Worm (Caenorhabditis elegans) whole organism, L1 larva: ENCODE measurements around the gene sra-29.
A peak's percentile ranks its signal among the peaks of the same experiment; 100 is the strongest.

Source experiments
- C16A3.4 ChIP-seq: fragments of 150-350 bp; optimal IDR thresholded peaks from 2 replicates; lab custom pipeline; 2014; ENCODE audit warnings: missing biosample characterization, missing genetic modification characterization
- C34B4.2 ChIP-seq: sonication (generic microtip); optimal IDR thresholded peaks from 2 replicates; lab custom pipeline; 2017; ENCODE audit warnings: mild to moderate bottlenecking, missing genetic modification characterization, missing compliant biosample characterization
- alr-1 ChIP-seq: fragments of 200-800 bp; sonication (Bioruptor generic); optimal IDR thresholded peaks from 2 replicates; lab custom pipeline; 2018; ENCODE audit warnings: borderline replicate concordance, mild to moderate bottlenecking, missing genetic modification characterization, missing compliant biosample characterization
- blmp-1 ChIP-seq: fragments of 150-350 bp; optimal IDR thresholded peaks from 2 replicates; lab custom pipeline; 2014; ENCODE audit warnings: missing biosample characterization, missing genetic modification characterization
- ceh-90 ChIP-seq: sonication (generic microtip); optimal IDR thresholded peaks from 2 replicates; lab custom pipeline; 2016; ENCODE audit warnings: missing genetic modification characterization, missing compliant biosample characterization
- dpl-1 ChIP-seq, 3 experiments: fragments of 150-350 bp in 2 of 3; sonication (generic microtip) in 1 of 3; optimal IDR thresholded peaks; 2 replicates each; lab custom pipeline; 2014 to 2017; ENCODE audit warnings: missing biosample characterization in 3 of 3, missing genetic modification characterization in 3 of 3, missing genetic modification reagents in 3 of 3
- dsc-1 ChIP-seq: sonication (generic microtip); optimal IDR thresholded peaks from 2 replicates; lab custom pipeline; 2016; ENCODE audit warnings: mild to moderate bottlenecking, missing genetic modification characterization, missing compliant biosample characterization
- efl-1 ChIP-seq, 4 experiments: fragments of 150-350 bp; optimal IDR thresholded peaks in 3 of 4; peaks in 1 of 4; 1 replicate in 1 of 4; 2 replicates in 3 of 4; lab custom pipeline; 2014; ENCODE audit warnings: missing biosample characterization in 2 of 4, missing genetic modification characterization in 2 of 4, missing genetic modification reagents in 2 of 4
- egl-13 ChIP-seq: sonication (generic microtip); optimal IDR thresholded peaks from 2 replicates; lab custom pipeline; 2016; ENCODE audit warnings: missing genotype, missing genetic modification reagents, missing genetic modification characterization, missing compliant biosample characterization
- egl-27 ChIP-seq, 2 experiments: fragments of 150-350 bp in 1 of 2; sonication (generic microtip); optimal IDR thresholded peaks; 3 replicates each; lab custom pipeline; 2017 to 2018; ENCODE audit warnings: missing biosample characterization in 2 of 2, missing genetic modification characterization in 2 of 2, missing genetic modification reagents in 2 of 2
- elt-2 ChIP-seq: sonication (generic microtip); optimal IDR thresholded peaks from 2 replicates; lab custom pipeline; 2016; ENCODE audit warnings: missing genetic modification characterization, mild to moderate bottlenecking, inconsistent platforms, missing compliant biosample characterization, missing genetic modification reagents
- elt-3 ChIP-seq, 6 experiments: fragments of 150-350 bp in 1 of 6; sonication (generic microtip); optimal IDR thresholded peaks; 2 replicates each; lab custom pipeline; 2017 to 2018; ENCODE audit warnings: missing biosample characterization in 6 of 6, missing genetic modification characterization in 6 of 6, inconsistent platforms in 1 of 6
- fkh-4 ChIP-seq: sonication (generic microtip); optimal IDR thresholded peaks from 2 replicates; lab custom pipeline; 2016; ENCODE audit warnings: missing compliant biosample characterization, missing genetic modification characterization, borderline replicate concordance
- fos-1 ChIP-seq: fragments of 150-350 bp; optimal IDR thresholded peaks from 2 replicates; lab custom pipeline; 2014; ENCODE audit warnings: missing biosample characterization, missing genetic modification characterization
- grh-1 ChIP-seq: fragments of 200-800 bp; sonication (Bioruptor generic); IDR thresholded peaks from 2 replicates; pipeline ENCODE4 v1.3.6; 2022; ENCODE audit warnings: missing genetic modification reagents, missing genetic modification characterization, missing compliant biosample characterization
- hlh-17 ChIP-seq: fragments of 200-800 bp; sonication (Bioruptor generic); optimal IDR thresholded peaks from 2 replicates; lab custom pipeline; 2018; ENCODE audit warnings: missing genetic modification characterization, mild to moderate bottlenecking, missing compliant biosample characterization, moderate library complexity, borderline replicate concordance
- irx-1 ChIP-seq: sonication (generic microtip); optimal IDR thresholded peaks from 2 replicates; lab custom pipeline; 2016; ENCODE audit warnings: missing genetic modification characterization, missing compliant biosample characterization
- isw-1 ChIP-seq: fragments of 200-800 bp; sonication (Bioruptor generic); IDR thresholded peaks from 2 replicates; pipeline ENCODE4 v1.3.6; 2022; ENCODE audit warnings: missing genetic modification characterization, missing compliant biosample characterization
- lin-13 ChIP-seq: fragments of 150-350 bp; optimal IDR thresholded peaks from 2 replicates; lab custom pipeline; 2014; ENCODE audit warnings: missing biosample characterization, missing genetic modification reagents, missing genetic modification characterization
- lin-14 ChIP-seq: fragments of 200-800 bp; sonication (Bioruptor generic); optimal IDR thresholded peaks from 2 replicates; lab custom pipeline; 2018; ENCODE audit warnings: mild to moderate bottlenecking, missing genetic modification characterization, moderate library complexity, missing compliant biosample characterization
- lin-15B ChIP-seq: fragments of 150-350 bp; sonication (generic microtip); optimal IDR thresholded peaks from 3 replicates; lab custom pipeline; 2014; ENCODE audit warnings: missing biosample characterization, missing genetic modification characterization
- lin-35 ChIP-seq, 2 experiments: fragments of 150-350 bp; optimal IDR thresholded peaks; 2 replicates each; lab custom pipeline; 2014; ENCODE audit warnings: missing biosample characterization in 2 of 2, missing genetic modification characterization in 2 of 2, missing genetic modification reagents in 2 of 2
- lir-3 ChIP-seq: sonication (generic microtip); optimal IDR thresholded peaks from 2 replicates; lab custom pipeline; 2016; ENCODE audit warnings: mild to moderate bottlenecking, missing genetic modification characterization, moderate library complexity, missing compliant biosample characterization; ENCODE audit not compliant: poor library complexity
- lsy-2 ChIP-seq, 2 experiments: fragments of 150-350 bp; optimal IDR thresholded peaks; 2 replicates each; lab custom pipeline; 2014; ENCODE audit warnings: missing biosample characterization in 2 of 2, missing genetic modification characterization in 2 of 2
- mab-9 ChIP-seq: fragments of 200-800 bp; sonication (Bioruptor generic); IDR thresholded peaks from 2 replicates; pipeline ENCODE4 v1.3.6; 2022; ENCODE audit warnings: missing genetic modification reagents, missing genetic modification characterization, missing compliant biosample characterization
- nhr-11 ChIP-seq: fragments of 150-350 bp; optimal IDR thresholded peaks from 2 replicates; lab custom pipeline; 2014; ENCODE audit warnings: missing biosample characterization, missing genetic modification characterization
- nhr-19 ChIP-seq: fragments of 200-800 bp; sonication (Bioruptor generic); conservative IDR thresholded peaks from 2 replicates; pipeline ENCODE4 v1.3.6; 2022; ENCODE audit warnings: missing genetic modification characterization, missing compliant biosample characterization
- nhr-20 ChIP-seq: sonication (generic microtip); optimal IDR thresholded peaks from 2 replicates; lab custom pipeline; 2016; ENCODE audit warnings: mild to moderate bottlenecking, missing genetic modification characterization, missing compliant biosample characterization
- nhr-237 ChIP-seq: fragments of 150-350 bp; optimal IDR thresholded peaks from 2 replicates; lab custom pipeline; 2014; ENCODE audit warnings: missing biosample characterization, missing genetic modification characterization
- nhr-47 ChIP-seq: sonication (generic microtip); optimal IDR thresholded peaks from 2 replicates; lab custom pipeline; 2016; ENCODE audit warnings: mild to moderate bottlenecking, missing genetic modification characterization, moderate library complexity, missing compliant biosample characterization
- nhr-71 ChIP-seq: sonication (generic microtip); optimal IDR thresholded peaks from 2 replicates; lab custom pipeline; 2016; ENCODE audit warnings: mild to moderate bottlenecking, missing genetic modification characterization, moderate library complexity, missing compliant biosample characterization
- nhr-76 ChIP-seq: sonication (generic microtip); optimal IDR thresholded peaks from 2 replicates; lab custom pipeline; 2017; ENCODE audit warnings: missing biosample characterization, missing genetic modification characterization
- nhr-77 ChIP-seq: fragments of 150-350 bp; optimal IDR thresholded peaks from 2 replicates; lab custom pipeline; 2014; ENCODE audit warnings: missing biosample characterization, missing genetic modification characterization
- nhr-85 ChIP-seq: sonication (generic microtip); peaks from one replicate; lab custom pipeline; 2016; ENCODE audit warnings: missing genetic modification characterization, inconsistent platforms, missing compliant biosample characterization
- nhr-90 ChIP-seq: sonication (generic microtip); optimal IDR thresholded peaks from 2 replicates; lab custom pipeline; 2016; ENCODE audit warnings: mild to moderate bottlenecking, missing genetic modification characterization, missing compliant biosample characterization; ENCODE audit not compliant: poor library complexity
- pag-3 ChIP-seq: sonication (generic microtip); optimal IDR thresholded peaks from 2 replicates; lab custom pipeline; 2017; ENCODE audit warnings: missing genetic modification characterization, mild to moderate bottlenecking, missing compliant biosample characterization, antibody characterized with exemption, borderline replicate concordance; ENCODE audit not compliant: insufficient read depth
- pqm-1 ChIP-seq: sonication (generic microtip); optimal IDR thresholded peaks from 3 replicates; lab custom pipeline; 2017; ENCODE audit warnings: missing biosample characterization, missing genetic modification characterization
- rnt-1 ChIP-seq: sonication (generic microtip); optimal IDR thresholded peaks from 2 replicates; lab custom pipeline; 2016; ENCODE audit warnings: mild to moderate bottlenecking, missing genetic modification characterization, moderate library complexity, missing compliant biosample characterization
- snpc-4 ChIP-seq: fragments of 150-350 bp; optimal IDR thresholded peaks from 2 replicates; lab custom pipeline; 2014; ENCODE audit warnings: missing biosample characterization, missing genetic modification characterization
- snu-23 ChIP-seq: sonication (generic microtip); optimal IDR thresholded peaks from 2 replicates; lab custom pipeline; 2016; ENCODE audit warnings: missing genetic modification characterization, missing compliant biosample characterization
- sup-37 ChIP-seq: fragments of 200-800 bp; sonication (Bioruptor generic); optimal IDR thresholded peaks from 2 replicates; lab custom pipeline; 2018; ENCODE audit warnings: mild to moderate bottlenecking, missing genetic modification characterization, missing compliant biosample characterization
- swsn-7 ChIP-seq: sonication (generic microtip); optimal IDR thresholded peaks from 2 replicates; lab custom pipeline; 2016; ENCODE audit warnings: missing genetic modification characterization, missing compliant biosample characterization
- tbx-2 ChIP-seq: sonication (generic microtip); optimal IDR thresholded peaks from 2 replicates; lab custom pipeline; 2016; ENCODE audit warnings: missing genetic modification characterization, missing compliant biosample characterization
- tlp-1 ChIP-seq: fragments of 150-350 bp; optimal IDR thresholded peaks from 2 replicates; lab custom pipeline; 2014; ENCODE audit warnings: missing biosample characterization, missing genetic modification characterization
- unc-130 ChIP-seq: fragments of 150-350 bp; optimal IDR thresholded peaks from 2 replicates; lab custom pipeline; 2017; ENCODE audit warnings: missing biosample characterization, missing genetic modification characterization, inconsistent platforms
- unc-86 ChIP-seq: sonication (generic microtip); optimal IDR thresholded peaks from 2 replicates; lab custom pipeline; 2016; ENCODE audit warnings: missing genetic modification characterization, missing compliant biosample characterization
- unc-98 ChIP-seq: fragments of 200-800 bp; sonication (Bioruptor generic); IDR thresholded peaks from 2 replicates; pipeline ENCODE4 v1.3.6; 2022; ENCODE audit warnings: missing genetic modification characterization, missing compliant biosample characterization
- xbp-1 ChIP-seq: sonication (generic microtip); optimal IDR thresholded peaks from 2 replicates; lab custom pipeline; 2016; ENCODE audit warnings: missing genetic modification characterization, missing compliant biosample characterization
- zag-1 ChIP-seq: fragments of 150-350 bp; optimal IDR thresholded peaks from 2 replicates; lab custom pipeline; 2014; ENCODE audit warnings: missing biosample characterization, missing genetic modification characterization
- zip-4 ChIP-seq: fragments of 200-800 bp; sonication (Bioruptor generic); optimal IDR thresholded peaks from 2 replicates; lab custom pipeline; 2018; ENCODE audit warnings: mild to moderate bottlenecking, missing genetic modification characterization, moderate library complexity, missing compliant biosample characterization
- ztf-11 ChIP-seq, 2 experiments: sonication (generic microtip); optimal IDR thresholded peaks; 2 replicates each; lab custom pipeline; 2016 to 2017; ENCODE audit warnings: missing genetic modification characterization in 2 of 2, missing biosample characterization in 1 of 2, missing compliant biosample characterization in 1 of 2

sra-29 gene

ce11 chrII:6609315-6609842 is 33.8 kb upstream of the sra-29 start, which contains the start of gene epg-5:
TSS of gene epg-5 (minus strand) at chrII:6609365.
- no peak for TF ChIP-seq fos-1 (tag; lab: Kevin White, UChicago)
- peak; percentile 42 to 54 for TF ChIP-seq efl-1 (optimal IDR thresholded peaks at IDR 0.05; lab: Kevin White, UChicago)
- TF ChIP-seq efl-1 (GFP tag; optimal IDR thresholded peaks at IDR 0.05 in 1 of 2; lab: Kevin White, UChicago) = peak; percentile 53 to 80
- no peak for TF ChIP-seq fkh-4 (tag; lab: Kevin White, UChicago)
- TF ChIP-seq xbp-1 = no peak
- no peak for TF ChIP-seq nhr-11 (tag; lab: Kevin White, UChicago)
- peak; percentile 57 to 60 for TF ChIP-seq lin-35 (GFP tag; optimal IDR thresholded peaks at IDR 0.05; lab: Kevin White, UChicago)
- TF ChIP-seq unc-98 (GFP tag; lab: Robert Waterston, UW) = no peak
- no peak for TF ChIP-seq C34B4.2 (tag; lab: Kevin White, UChicago)
- no peak for TF ChIP-seq egl-13 (tag; lab: Kevin White, UChicago)
- no peak for TF ChIP-seq lin-13
- peak; percentile 8 for TF ChIP-seq nhr-47
- TF ChIP-seq nhr-77 (tag; lab: Kevin White, UChicago) = no peak
- no peak for TF ChIP-seq unc-86
- TF ChIP-seq egl-27 (tag; optimal IDR thresholded peaks at IDR 0.05; lab: Kevin White, UChicago) = no peak
- no peak for TF ChIP-seq mab-9
- peak; percentile 49 for TF ChIP-seq snu-23 (GFP tag; lab: Kevin White, UChicago)
- peak; percentile 8 for TF ChIP-seq tbx-2 (tag; lab: Kevin White, UChicago)
- TF ChIP-seq ceh-90 = no peak
- TF ChIP-seq elt-2 (tag; lab: Kevin White, UChicago) = peak; percentile 11
- no peak for TF ChIP-seq nhr-237 (tag; lab: Kevin White, UChicago)
- no peak for TF ChIP-seq nhr-76 (tag; lab: Kevin White, UChicago)
- TF ChIP-seq nhr-19 (GFP tag; lab: Robert Waterston, UW) = no peak
- no peak for TF ChIP-seq unc-130 (tag; lab: Kevin White, UChicago)
- no peak for TF ChIP-seq pag-3 (tag; lab: Kevin White, UChicago)
- no peak for TF ChIP-seq zip-4 (GFP tag; lab: Kevin White, UChicago)
- TF ChIP-seq lin-14 (GFP tag; lab: Kevin White, UChicago) = peak; percentile 60
- no peak for TF ChIP-seq alr-1 (tag; lab: Kevin White, UChicago)
- TF ChIP-seq lir-3 (tag; lab: Kevin White, UChicago) = no peak
- no peak for TF ChIP-seq isw-1 (GFP tag; lab: Robert Waterston, UW)
- TF ChIP-seq hlh-17 (GFP tag; lab: Kevin White, UChicago) = no peak
- no peak for TF ChIP-seq elt-3 (tag; optimal IDR thresholded peaks at IDR 0.05; lab: Kevin White, UChicago)
- no peak for TF ChIP-seq sup-37 (GFP tag; lab: Kevin White, UChicago)
- TF ChIP-seq irx-1 (tag; lab: Kevin White, UChicago) = no peak
- TF ChIP-seq lsy-2 (tag; optimal IDR thresholded peaks at IDR 0.05; lab: Kevin White, UChicago) = peak; percentile 41 to 57
- TF ChIP-seq ztf-11 (tag; optimal IDR thresholded peaks at IDR 0.05; lab: Kevin White, UChicago) = no peak
- no peak for TF ChIP-seq tlp-1 (tag; lab: Kevin White, UChicago)
- TF ChIP-seq lin-15B (tag; lab: Kevin White, UChicago) = no peak
- no peak for TF ChIP-seq snpc-4 (tag; lab: Kevin White, UChicago)
- TF ChIP-seq rnt-1 (tag; lab: Kevin White, UChicago) = peak; percentile 31
- TF ChIP-seq nhr-71 (tag; lab: Kevin White, UChicago) = peak; percentile 38
- TF ChIP-seq nhr-85 (tag; lab: Kevin White, UChicago) = no peak
- TF ChIP-seq swsn-7 (tag; lab: Kevin White, UChicago) = no peak
- peak in 2 of 3 experiments; percentile 46 to 54 for TF ChIP-seq dpl-1 (GFP tag; optimal IDR thresholded peaks at IDR 0.05; lab: Kevin White, UChicago)
- TF ChIP-seq C16A3.4 = peak; percentile 6
- peak; percentile 40 for TF ChIP-seq nhr-20 (tag; lab: Kevin White, UChicago)
- TF ChIP-seq dsc-1 (tag; lab: Kevin White, UChicago) = no peak
- TF ChIP-seq pqm-1 (tag; lab: Kevin White, UChicago) = no peak
- peak; percentile 41 for TF ChIP-seq blmp-1 (tag; lab: Kevin White, UChicago)
- no peak for TF ChIP-seq nhr-90 (tag; lab: Kevin White, UChicago)
- no peak for TF ChIP-seq grh-1
- no peak for TF ChIP-seq zag-1 (tag; lab: Kevin White, UChicago)
